Worm (Caenorhabditis elegans): ENCODE measurements around the gene F40H3.3.

The F40H3.3 gene

ce11 chrII:6136712-6137111, 34.6 kb upstream of the F40H3.3 start:
- TF ChIP-seq mep-1 (tag; optimal IDR thresholded peaks at IDR 0.05) (no peak), ceh-83 (GFP tag; optimal IDR thresholded peaks at IDR 0.05) (no peak), unc-62 (GFP tag; optimal IDR thresholded peaks at IDR 0.05) (peak; percentile 78), unc-39 (tag; optimal IDR thresholded peaks at IDR 0.05) (no peak), hlh-1 (tag; optimal IDR thresholded peaks at IDR 0.05) (peak; percentile 89), unc-120 (tag; optimal IDR thresholded peaks at IDR 0.05; ENCODE audit: poor library complexity, severe bottlenecking) (peak; percentile 40), nhr-76 (tag; optimal IDR thresholded peaks at IDR 0.05) (no peak), ceh-43 (GFP tag; optimal IDR thresholded peaks at IDR 0.05) (no peak), pha-4 (tag; optimal IDR thresholded peaks at IDR 0.05) (no peak), tbx-8 (GFP tag; optimal IDR thresholded peaks at IDR 0.05) (no peak), ztf-11 (tag; optimal IDR thresholded peaks at IDR 0.05) (no peak), M03D4.4 (tag; optimal IDR thresholded peaks at IDR 0.05) (no peak), lsy-2 (tag; optimal IDR thresholded peaks at IDR 0.05) (no peak)

DNA sequence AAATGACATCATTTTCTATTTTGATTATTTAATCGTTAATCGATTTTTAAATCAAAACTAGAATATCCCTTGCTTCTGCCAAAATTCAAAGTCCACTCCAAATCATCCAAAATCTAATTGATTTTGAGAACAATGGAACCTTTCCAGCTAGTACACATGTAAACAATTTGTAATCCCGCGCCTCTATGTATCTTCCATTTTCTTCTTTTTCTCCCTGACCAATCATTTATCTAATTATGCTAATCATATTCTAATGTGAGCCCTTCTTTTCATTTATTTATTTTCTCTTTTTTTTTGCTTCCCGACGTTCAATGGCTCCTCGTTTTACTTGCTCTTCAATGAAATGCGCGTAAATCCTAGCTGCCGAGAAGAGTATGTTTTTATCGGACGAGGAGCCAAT, 33.2 kb upstream of the F40H3.3 start:
- TF ChIP-seq ceh-43 (GFP tag; optimal IDR thresholded peaks at IDR 0.05) (no peak), flh-1 (GFP tag; optimal IDR thresholded peaks at IDR 0.05) (no peak), ces-1 (GFP tag; optimal IDR thresholded peaks at IDR 0.05) (peak; percentile 46), elt-1 (tag; optimal IDR thresholded peaks at IDR 0.05; ENCODE audit: borderline replicate concordance, insufficient read depth) (no peak)

DNA sequence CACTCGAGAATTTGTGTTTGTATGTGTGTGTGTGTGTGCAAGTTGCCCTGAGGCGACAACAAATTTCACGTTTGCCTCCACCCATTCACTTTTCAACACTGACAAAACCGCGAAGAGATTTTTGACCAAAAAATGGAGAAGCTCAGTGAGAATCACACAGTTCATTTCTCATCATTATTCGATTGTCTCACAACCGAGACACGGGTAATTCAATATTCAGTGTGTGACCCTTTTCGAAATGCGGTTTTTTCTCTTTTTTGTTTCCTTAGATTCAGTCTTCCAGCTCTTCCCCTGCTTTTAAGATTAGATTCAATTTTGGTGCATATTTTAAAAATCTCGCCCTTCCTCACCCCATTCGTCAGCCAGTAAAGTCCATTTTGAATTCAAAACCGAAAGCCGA, 31.8 kb upstream of the F40H3.3 start:
- TF ChIP-seq lsy-2 (tag; optimal IDR thresholded peaks at IDR 0.05), result no peak
- TF ChIP-seq lin-13 (tag; optimal IDR thresholded peaks at IDR 0.05), result no peak
- TF ChIP-seq ces-1 (GFP tag; optimal IDR thresholded peaks at IDR 0.05), result peak; percentile 69
- no peak for TF ChIP-seq nhr-2 (tag; optimal IDR thresholded peaks at IDR 0.05)

DNA sequence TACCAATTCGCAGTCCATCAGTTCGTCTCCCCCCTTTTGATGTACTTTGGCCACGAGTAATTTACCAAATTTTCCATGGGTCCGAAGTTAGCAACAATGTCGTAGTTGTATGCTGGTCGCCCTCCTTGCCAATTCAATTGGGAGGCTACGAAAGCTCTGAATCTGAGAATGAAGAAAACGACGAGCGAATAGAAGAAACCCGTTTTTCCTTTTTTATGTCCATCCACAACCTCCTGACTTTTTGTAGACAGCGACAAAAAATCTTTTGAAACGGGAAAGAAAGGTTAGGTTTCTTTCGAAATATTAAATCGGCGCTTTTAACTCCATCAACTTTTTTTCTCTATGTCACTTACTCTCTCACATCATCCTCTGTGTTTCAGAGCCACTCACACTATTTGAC, 28.8 kb upstream of the F40H3.3 start:
- TF ChIP-seq ces-1 (GFP tag; optimal IDR thresholded peaks at IDR 0.05), result peak; percentile 52
- no peak for TF ChIP-seq unc-120 (tag; optimal IDR thresholded peaks at IDR 0.05; ENCODE audit: poor library complexity, severe bottlenecking)
- TF ChIP-seq hlh-1 (tag; optimal IDR thresholded peaks at IDR 0.05), result no peak
- TF ChIP-seq ceh-39 (tag; optimal IDR thresholded peaks at IDR 0.05), result no peak
- TF ChIP-seq drap-1 (GFP tag; optimal IDR thresholded peaks at IDR 0.05), result no peak
- TF ChIP-seq bed-3 (GFP tag; optimal IDR thresholded peaks at IDR 0.05), result no peak

DNA sequence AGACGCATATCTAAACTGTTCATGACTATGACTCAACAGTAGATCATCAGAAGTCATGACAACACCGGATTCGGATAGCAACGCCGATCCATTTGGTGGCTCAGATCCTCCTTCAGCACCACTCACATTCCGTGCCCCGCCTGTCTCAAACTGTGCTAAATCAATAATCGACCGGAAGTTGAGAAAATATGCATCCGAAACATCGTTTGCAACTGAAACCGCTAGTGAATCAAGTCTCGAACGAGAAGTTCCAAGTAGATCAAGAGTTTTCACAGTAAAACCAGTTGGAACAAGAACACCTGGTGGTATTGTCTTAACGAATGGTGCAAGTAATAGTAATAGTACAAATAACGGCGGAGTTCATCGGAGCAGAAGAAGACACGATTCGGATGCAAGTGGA, 24.2 kb upstream of the F40H3.3 start:
- TF ChIP-seq snpc-4 (tag; optimal IDR thresholded peaks at IDR 0.05) (no peak), zip-8 (tag; optimal IDR thresholded peaks at IDR 0.05) (no peak), mab-5 (tag; optimal IDR thresholded peaks at IDR 0.05) (no peak), nhr-2 (tag; optimal IDR thresholded peaks at IDR 0.05) (no peak), lin-32 (GFP tag; optimal IDR thresholded peaks at IDR 0.05) (no peak), nhr-12 (tag; optimal IDR thresholded peaks at IDR 0.05) (no peak), cnd-1 (tag; optimal IDR thresholded peaks at IDR 0.05) (no peak)

DNA sequence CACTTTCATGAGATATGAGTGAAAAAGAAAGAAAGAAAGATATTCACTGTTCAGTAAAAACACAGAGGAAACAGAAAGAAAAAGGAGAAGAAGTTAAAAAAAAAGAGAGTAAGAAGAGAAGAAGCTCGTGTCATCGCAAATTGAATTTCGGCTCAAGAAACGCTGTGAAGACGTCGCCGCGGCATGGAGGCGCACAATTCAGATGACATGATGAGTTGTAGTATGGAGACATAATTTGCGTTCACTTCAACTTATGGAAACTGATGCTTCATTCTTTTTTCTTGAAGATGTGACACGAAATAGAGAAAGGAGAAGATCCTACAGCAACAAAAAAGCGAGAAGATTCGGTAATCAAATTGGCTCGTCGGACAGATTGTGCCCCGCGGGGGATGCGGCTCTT, 22.9 kb upstream of the F40H3.3 start:
- TF ChIP-seq ces-1 (GFP tag; optimal IDR thresholded peaks at IDR 0.05) (peak; percentile 92), mep-1 (tag; optimal IDR thresholded peaks at IDR 0.05) (no peak)

- TF ChIP-seq snpc-4 (tag; optimal IDR thresholded peaks at IDR 0.05), result no peak
- TF ChIP-seq unc-39 (tag; optimal IDR thresholded peaks at IDR 0.05), result no peak
- peak; percentile 13 for TF ChIP-seq mls-2 (tag; optimal IDR thresholded peaks at IDR 0.05)
- no peak for TF ChIP-seq unc-120 (tag; optimal IDR thresholded peaks at IDR 0.05; ENCODE audit: poor library complexity, severe bottlenecking)
- TF ChIP-seq nhr-2 (tag; optimal IDR thresholded peaks at IDR 0.05), result no peak
- TF ChIP-seq ceh-39 (tag; optimal IDR thresholded peaks at IDR 0.05), result no peak
- peak; percentile 63 for TF ChIP-seq ces-1 (GFP tag; optimal IDR thresholded peaks at IDR 0.05)
- no peak for TF ChIP-seq blmp-1 (tag; optimal IDR thresholded peaks at IDR 0.05)
Measured at ce11 chrII:6149434-6149833, 21.9 kb upstream of the F40H3.3 start.
